Worm (Caenorhabditis elegans) whole organism, mixed stage, embryonic: ENCODE measurements around the gene rpn-12.

Experiments used
- M03D4.4 ChIP-seq: sonication (generic microtip); optimal IDR thresholded peaks from 2 replicates; lab custom pipeline; 2017; ENCODE audit warnings: mild to moderate bottlenecking, missing genetic modification characterization, missing compliant biosample characterization
- bed-3 ChIP-seq: fragments of 200-800 bp; sonication (Bioruptor generic); optimal IDR thresholded peaks from 3 replicates; lab custom pipeline; 2018; ENCODE audit warnings: mild to moderate bottlenecking, missing genetic modification characterization, moderate library complexity, missing compliant biosample characterization
- blmp-1 ChIP-seq: fragments of 150-350 bp; optimal IDR thresholded peaks from 2 replicates; lab custom pipeline; 2014; ENCODE audit warnings: missing biosample characterization, missing genetic modification characterization
- ceh-39 ChIP-seq: fragments of 150-350 bp; optimal IDR thresholded peaks from 2 replicates; lab custom pipeline; 2014; ENCODE audit warnings: missing biosample characterization, missing genetic modification characterization
- ceh-43 ChIP-seq: fragments of 200-800 bp; sonication (Bioruptor generic); optimal IDR thresholded peaks from 2 replicates; lab custom pipeline; 2018; ENCODE audit warnings: mild to moderate bottlenecking, missing genetic modification characterization, moderate library complexity, missing compliant biosample characterization
- ceh-83 ChIP-seq: fragments of 200-800 bp; sonication (Bioruptor generic); optimal IDR thresholded peaks from 2 replicates; lab custom pipeline; 2018; ENCODE audit warnings: mild to moderate bottlenecking, missing genetic modification characterization, missing compliant biosample characterization
- ces-1 ChIP-seq: fragments of 150-350 bp; optimal IDR thresholded peaks from 2 replicates; lab custom pipeline; 2014; ENCODE audit warnings: missing biosample characterization, missing genetic modification reagents, missing genetic modification characterization
- drap-1 ChIP-seq: fragments of 200-800 bp; sonication (Bioruptor generic); optimal IDR thresholded peaks from 3 replicates; lab custom pipeline; 2018; ENCODE audit warnings: mild to moderate bottlenecking, missing genetic modification characterization, missing compliant biosample characterization
- elt-1 ChIP-seq: sonication (generic microtip); optimal IDR thresholded peaks from 2 replicates; lab custom pipeline; 2017; ENCODE audit warnings: missing genetic modification characterization, mild to moderate bottlenecking, missing compliant biosample characterization, antibody characterized with exemption, moderate library complexity, borderline replicate concordance; ENCODE audit not compliant: insufficient read depth
- ham-2 ChIP-seq: fragments of 200-800 bp; sonication (Bioruptor generic); optimal IDR thresholded peaks from 2 replicates; lab custom pipeline; 2018; ENCODE audit warnings: mild to moderate bottlenecking, missing genetic modification characterization, missing compliant biosample characterization
- hlh-1 ChIP-seq: fragments of 150-350 bp; optimal IDR thresholded peaks from 2 replicates; lab custom pipeline; 2014; ENCODE audit warnings: missing biosample characterization, missing genetic modification reagents, missing genetic modification characterization
- lin-13 ChIP-seq: fragments of 150-350 bp; optimal IDR thresholded peaks from 2 replicates; lab custom pipeline; 2014; ENCODE audit warnings: missing biosample characterization, missing genetic modification characterization
- lin-32 ChIP-seq: fragments of 200-800 bp; sonication (Bioruptor generic); optimal IDR thresholded peaks from 2 replicates; lab custom pipeline; 2018; ENCODE audit warnings: mild to moderate bottlenecking, missing genetic modification characterization, missing compliant biosample characterization
- lsy-2 ChIP-seq: fragments of 150-350 bp; optimal IDR thresholded peaks from 2 replicates; lab custom pipeline; 2014; ENCODE audit warnings: missing biosample characterization, missing genetic modification characterization
- mab-5 ChIP-seq: fragments of 150-350 bp; optimal IDR thresholded peaks from 2 replicates; lab custom pipeline; 2014; ENCODE audit warnings: missing biosample characterization, missing genetic modification characterization
- mep-1 ChIP-seq: fragments of 150-350 bp; optimal IDR thresholded peaks from 2 replicates; lab custom pipeline; 2017; ENCODE audit warnings: missing biosample characterization, missing genetic modification reagents, missing genetic modification characterization, inconsistent platforms
- mls-2 ChIP-seq: sonication (generic microtip); optimal IDR thresholded peaks from 2 replicates; lab custom pipeline; 2016; ENCODE audit warnings: mild to moderate bottlenecking, missing genetic modification characterization, moderate library complexity, missing compliant biosample characterization
- nhr-12 ChIP-seq: fragments of 150-350 bp; optimal IDR thresholded peaks from 2 replicates; lab custom pipeline; 2014; ENCODE audit warnings: missing biosample characterization, missing genetic modification characterization
- nhr-2 ChIP-seq: fragments of 150-350 bp; optimal IDR thresholded peaks from 2 replicates; lab custom pipeline; 2014; ENCODE audit warnings: missing biosample characterization, missing genetic modification characterization
- nhr-237 ChIP-seq: fragments of 150-350 bp; optimal IDR thresholded peaks from 2 replicates; lab custom pipeline; 2014; ENCODE audit warnings: missing biosample characterization, missing genetic modification characterization
- nhr-28 ChIP-seq: fragments of 150-350 bp; optimal IDR thresholded peaks from 2 replicates; lab custom pipeline; 2014; ENCODE audit warnings: missing biosample characterization, missing genetic modification characterization
- nhr-76 ChIP-seq: sonication (generic microtip); optimal IDR thresholded peaks from 2 replicates; lab custom pipeline; 2017; ENCODE audit warnings: missing biosample characterization, missing genetic modification characterization
- pha-4 ChIP-seq: fragments of 150-350 bp; optimal IDR thresholded peaks from 2 replicates; lab custom pipeline; 2018; ENCODE audit warnings: missing biosample characterization, missing genetic modification reagents, missing genetic modification characterization
- sem-2 ChIP-seq: fragments of 200-800 bp; sonication (Bioruptor generic); optimal IDR thresholded peaks from 2 replicates; lab custom pipeline; 2018; ENCODE audit warnings: mild to moderate bottlenecking, missing genetic modification characterization, missing compliant biosample characterization
- snpc-4 ChIP-seq: fragments of 150-350 bp; optimal IDR thresholded peaks from 2 replicates; lab custom pipeline; 2014; ENCODE audit warnings: missing biosample characterization, missing genetic modification characterization
- sptf-1 ChIP-seq: sonication (generic microtip); optimal IDR thresholded peaks from 2 replicates; lab custom pipeline; 2017; ENCODE audit warnings: mild to moderate bottlenecking, missing genetic modification characterization, moderate library complexity, missing compliant biosample characterization
- unc-120 ChIP-seq: sonication (generic microtip); optimal IDR thresholded peaks from 2 replicates; lab custom pipeline; 2017; ENCODE audit warnings: missing genetic modification characterization, missing compliant biosample characterization; ENCODE audit not compliant: poor library complexity, severe bottlenecking
- unc-39 ChIP-seq: fragments of 150-350 bp; optimal IDR thresholded peaks from 2 replicates; lab custom pipeline; 2014; ENCODE audit warnings: missing biosample characterization, missing genetic modification characterization
- zip-8 ChIP-seq: fragments of 150-350 bp; optimal IDR thresholded peaks from 2 replicates; lab custom pipeline; 2014; ENCODE audit warnings: missing biosample characterization, missing genetic modification characterization
- ztf-11 ChIP-seq: fragments of 150-350 bp; optimal IDR thresholded peaks from 2 replicates; lab custom pipeline; 2014; ENCODE audit warnings: missing biosample characterization, missing genetic modification characterization

Gene rpn-12

DNA sequence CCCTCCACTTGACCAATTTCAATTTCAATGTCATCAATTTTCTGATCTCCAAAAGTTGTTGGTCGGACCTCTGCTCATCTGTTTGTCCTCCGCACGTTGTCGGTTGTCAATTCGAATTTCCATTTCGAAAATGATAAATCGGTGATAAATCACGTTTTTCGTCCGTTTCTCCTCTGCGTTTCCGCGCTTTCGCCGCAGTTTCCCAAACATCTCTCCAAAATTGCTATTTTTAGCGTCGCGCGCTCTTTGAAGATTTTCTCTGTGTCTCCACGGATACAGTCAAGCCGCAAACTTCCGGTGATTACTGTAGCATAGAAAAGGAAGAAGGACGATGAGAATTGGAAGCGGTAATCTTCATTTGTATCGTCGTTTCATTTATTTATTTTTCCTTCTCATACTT, 10.9 kb upstream of the rpn-12 start:
- TF ChIP-seq lin-32 (GFP tag; lab: Kevin White, UChicago) (no peak), ham-2 (GFP tag; lab: Kevin White, UChicago) (peak; percentile 16), hlh-1 (tag; lab: Kevin White, UChicago) (no peak)

DNA sequence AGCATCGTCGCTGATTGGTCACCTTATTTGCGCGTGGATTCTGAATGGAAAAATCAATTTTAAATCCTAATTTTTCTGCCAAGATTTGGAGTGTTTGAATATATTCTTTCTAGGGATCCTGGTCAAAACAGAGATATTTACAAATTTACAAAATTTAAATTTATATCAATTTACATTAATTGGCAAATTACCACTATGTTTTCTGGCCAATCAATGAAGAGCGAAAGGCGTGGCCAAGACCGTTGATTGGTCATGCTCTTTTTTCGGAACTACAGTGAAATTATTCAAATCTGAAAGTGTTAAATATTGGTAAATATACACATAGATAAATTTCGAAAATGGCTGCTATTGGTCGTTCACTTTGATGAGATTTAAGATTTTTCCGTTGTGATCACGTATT, 10.2 kb upstream of the rpn-12 start:
- no peak for TF ChIP-seq elt-1
- TF ChIP-seq snpc-4 (tag; lab: Kevin White, UChicago) = no peak
- no peak for TF ChIP-seq drap-1
- no peak for TF ChIP-seq mab-5 (tag; lab: Kevin White, UChicago)
- TF ChIP-seq ces-1 = no peak
- TF ChIP-seq bed-3 (GFP tag; lab: Kevin White, UChicago) = no peak
- no peak for TF ChIP-seq unc-39 (tag; lab: Kevin White, UChicago)
- TF ChIP-seq nhr-28 (tag; lab: Kevin White, UChicago) = no peak
- no peak for TF ChIP-seq mep-1
- no peak for TF ChIP-seq sem-2 (GFP tag; lab: Kevin White, UChicago)
- TF ChIP-seq nhr-76 (tag; lab: Kevin White, UChicago) = no peak
- TF ChIP-seq lsy-2 = no peak
- TF ChIP-seq pha-4 (tag; lab: Kevin White, UChicago) = no peak
- no peak for TF ChIP-seq hlh-1 (tag; lab: Kevin White, UChicago)
- TF ChIP-seq nhr-237 (tag; lab: Kevin White, UChicago) = no peak

DNA sequence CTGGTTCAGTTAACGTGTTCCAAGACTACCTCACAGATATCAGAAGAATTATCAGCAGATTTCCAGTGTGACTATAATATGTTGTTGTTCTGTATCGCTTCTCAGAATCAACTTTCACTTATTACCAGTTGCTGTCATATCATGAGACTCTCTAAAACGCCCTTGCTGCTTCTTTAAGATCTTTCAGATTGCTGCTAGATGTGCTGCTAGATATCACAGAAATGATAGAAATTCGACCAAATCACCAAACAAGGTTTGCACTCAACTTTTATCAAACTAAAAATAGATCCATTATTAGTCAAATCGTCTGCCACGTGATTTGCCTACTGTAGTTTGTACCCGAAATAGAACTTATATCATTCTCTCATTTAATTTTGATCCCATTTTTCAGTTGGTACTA, 8.4 kb upstream of the rpn-12 start:
- TF ChIP-seq zip-8 (tag; lab: Kevin White, UChicago) (no peak), drap-1 (no peak), mls-2 (tag; lab: Kevin White, UChicago) (no peak), nhr-12 (tag; lab: Kevin White, UChicago) (no peak)
- TF ChIP-seq, all 35 proteins: peak for 0

DNA sequence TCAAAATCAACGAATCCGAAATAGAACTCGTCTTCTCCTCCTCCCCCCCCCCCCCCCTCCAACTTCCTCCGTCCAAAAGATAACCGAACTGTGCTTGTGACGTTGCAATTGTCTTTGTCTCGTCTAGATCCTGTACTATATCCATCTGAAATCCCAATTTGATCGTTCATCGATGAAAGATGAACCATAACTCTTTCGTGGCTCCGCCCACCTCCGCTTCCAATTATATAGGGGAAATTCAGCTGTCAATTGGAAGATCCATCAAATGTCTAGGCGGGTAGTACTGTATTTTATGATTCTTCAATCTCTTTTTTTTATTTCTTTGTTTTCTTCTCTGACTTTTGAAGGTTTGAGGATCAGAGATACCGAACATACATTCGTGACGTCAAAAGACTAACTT, 7.5 kb upstream of the rpn-12 start:
- TF ChIP-seq hlh-1 (tag; lab: Kevin White, UChicago) = no peak
- TF ChIP-seq nhr-12 (tag; lab: Kevin White, UChicago) = no peak
- TF ChIP-seq elt-1 = no peak
- no peak for TF ChIP-seq ztf-11 (tag; lab: Kevin White, UChicago)
- no peak for TF ChIP-seq ceh-43
- no peak for TF ChIP-seq blmp-1 (tag; lab: Kevin White, UChicago)

DNA sequence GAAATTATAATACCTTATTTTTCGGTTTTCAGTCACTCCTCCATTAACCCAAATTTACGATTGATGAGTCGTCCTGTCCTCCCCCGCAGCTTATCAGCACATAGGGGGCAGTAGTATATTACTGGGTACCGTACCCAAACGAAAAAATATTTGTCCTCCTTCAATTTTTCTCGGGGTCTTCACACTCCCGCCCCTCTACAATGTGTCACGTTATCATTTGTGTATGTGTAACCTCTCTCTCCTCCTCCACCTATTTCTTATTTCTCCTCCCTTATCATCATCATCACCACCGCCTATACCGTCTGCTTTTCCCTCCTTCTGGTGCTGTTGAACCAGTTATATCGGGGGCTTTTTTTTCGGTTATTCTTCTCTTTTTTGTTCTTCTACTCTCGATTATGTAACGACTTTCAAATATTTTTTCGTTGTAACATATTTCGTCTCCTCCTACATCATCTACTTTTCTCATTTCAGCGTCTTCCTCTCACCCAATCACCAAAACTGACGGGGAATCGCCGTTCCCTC, 6.6 kb upstream of the rpn-12 start, which contains the start of gene ghi-1:
TSS of gene ghi-1 (plus strand) at position 472 of the 522 bp plus-strand sequence.
- no peak for TF ChIP-seq nhr-2 (tag; lab: Kevin White, UChicago)
- TF ChIP-seq ceh-83 (GFP tag; lab: Kevin White, UChicago) = no peak
- TF ChIP-seq nhr-12 (tag; lab: Kevin White, UChicago) = no peak
- no peak for TF ChIP-seq drap-1
- TF ChIP-seq nhr-237 (tag; lab: Kevin White, UChicago) = no peak
- no peak for TF ChIP-seq mep-1
- no peak for TF ChIP-seq ham-2 (GFP tag; lab: Kevin White, UChicago)
- TF ChIP-seq M03D4.4 = no peak
- TF ChIP-seq ceh-43 = no peak
- no peak for TF ChIP-seq ceh-39 (tag; lab: Kevin White, UChicago)
- TF ChIP-seq unc-120 = no peak
- no peak for TF ChIP-seq sptf-1 (tag; lab: Kevin White, UChicago)
- TF ChIP-seq zip-8 (tag; lab: Kevin White, UChicago) = no peak
- no peak for TF ChIP-seq elt-1
- TF ChIP-seq ces-1 = no peak
- TF ChIP-seq blmp-1 (tag; lab: Kevin White, UChicago) = no peak
- no peak for TF ChIP-seq lin-32 (GFP tag; lab: Kevin White, UChicago)
- no peak for TF ChIP-seq sem-2 (GFP tag; lab: Kevin White, UChicago)
- TF ChIP-seq lin-13 = no peak
- TF ChIP-seq nhr-76 (tag; lab: Kevin White, UChicago) = no peak
- TF ChIP-seq, all 35 proteins: peak for 0

DNA sequence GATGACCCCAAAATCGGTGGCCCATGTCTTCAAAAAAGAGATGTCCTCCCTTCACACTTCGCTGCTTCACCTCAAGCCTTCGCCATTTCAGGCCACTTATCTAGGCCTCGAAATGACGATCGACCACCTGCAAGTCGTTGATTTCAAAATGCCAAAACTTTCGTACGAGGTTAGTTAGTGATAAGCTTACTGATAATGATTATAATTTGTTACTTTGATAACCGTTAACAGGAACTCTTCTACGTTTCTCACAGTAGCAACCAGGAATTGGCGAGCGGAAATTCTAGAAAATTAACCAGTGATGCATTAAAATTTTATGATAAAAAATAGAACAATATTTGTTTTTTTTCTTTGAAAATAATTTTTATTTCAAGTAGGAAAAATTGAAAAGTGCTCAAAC, 6.0 kb upstream of the rpn-12 start:
- no peak for TF ChIP-seq M03D4.4
- no peak for TF ChIP-seq nhr-12 (tag; lab: Kevin White, UChicago)
- no peak for TF ChIP-seq lsy-2
- TF ChIP-seq ceh-43 = no peak
- TF ChIP-seq ces-1 = no peak
- no peak for TF ChIP-seq elt-1
- TF ChIP-seq ceh-83 (GFP tag; lab: Kevin White, UChicago) = no peak
- TF ChIP-seq, all 35 proteins: peak for 0
